Worm (Caenorhabditis elegans) whole organism, midembryonic: ENCODE results near the gene aly-2.

Experiments used
- T22C8.4 ChIP-seq: fragments of 200-800 bp; sonication (Bioruptor generic); IDR thresholded peaks from 2 replicates; pipeline ENCODE4 v1.3.6; 2022; ENCODE audit warnings: missing genetic modification characterization, missing compliant biosample characterization
- cog-1 ChIP-seq: sonication (generic microtip); optimal IDR thresholded peaks from 2 replicates; lab custom pipeline; 2016; ENCODE audit warnings: missing genetic modification characterization, missing compliant biosample characterization
- flt-1 ChIP-seq: fragments of 200-800 bp; sonication (Bioruptor generic); IDR thresholded peaks from 2 replicates; pipeline ENCODE4 v1.3.6; 2022; ENCODE audit warnings: missing genetic modification characterization, missing compliant biosample characterization
- klf-2 ChIP-seq: fragments of 200-800 bp; sonication (Bioruptor generic); conservative IDR thresholded peaks from 2 replicates; pipeline ENCODE4 v1.3.6; 2022; ENCODE audit warnings: missing genetic modification reagents, missing genetic modification characterization, missing compliant biosample characterization
- med-1 ChIP-seq: sonication (generic microtip); optimal IDR thresholded peaks from 2 replicates; lab custom pipeline; 2017; ENCODE audit warnings: missing genetic modification characterization, mild to moderate bottlenecking, missing compliant biosample characterization, antibody characterized with exemption, missing genetic modification reagents; ENCODE audit not compliant: insufficient read depth
- ref-1 ChIP-seq: fragments of 200-800 bp; sonication (Bioruptor generic); conservative IDR thresholded peaks from 2 replicates; pipeline ENCODE4 v1.3.6; 2022; ENCODE audit warnings: missing genetic modification reagents, missing genetic modification characterization, missing compliant biosample characterization
- tab-1 ChIP-seq: fragments of 200-800 bp; sonication (Bioruptor generic); IDR thresholded peaks from 2 replicates; pipeline ENCODE4 v1.3.6; 2022; ENCODE audit warnings: missing genetic modification characterization, missing compliant biosample characterization
- ztf-23 ChIP-seq: fragments of 200-800 bp; sonication (Bioruptor generic); IDR thresholded peaks from 2 replicates; pipeline ENCODE4 v1.3.6; 2022; ENCODE audit warnings: missing genetic modification reagents, missing genetic modification characterization, missing compliant biosample characterization
- ztf-29 ChIP-seq: fragments of 200-800 bp; sonication (Bioruptor generic); IDR thresholded peaks from 2 replicates; pipeline ENCODE4 v1.3.6; 2022; ENCODE audit warnings: missing genetic modification reagents, missing genetic modification characterization, missing compliant biosample characterization

aly-2 gene

ce11 chrIV:9117700-9118099 is 29.6 kb upstream of the aly-2 start:
- TF ChIP-seq tab-1 (GFP tag; lab: Robert Waterston, UW) (no peak), T22C8.4 (GFP tag; lab: Robert Waterston, UW) (no peak), ref-1 (GFP tag; lab: Robert Waterston, UW) (no peak), klf-2 (GFP tag; lab: Robert Waterston, UW) (no peak), ztf-23 (no peak), flt-1 (GFP tag; lab: Robert Waterston, UW) (no peak), ztf-29 (GFP tag; lab: Robert Waterston, UW) (no peak), med-1 (GFP tag; lab: Kevin White, UChicago) (no peak), cog-1 (tag; lab: Kevin White, UChicago) (no peak)

ce11 chrIV:9118348-9118747 is 28.9 kb upstream of the aly-2 start:
- TF ChIP-seq ztf-23 (no peak), klf-2 (GFP tag; lab: Robert Waterston, UW) (no peak), tab-1 (GFP tag; lab: Robert Waterston, UW) (no peak), ref-1 (GFP tag; lab: Robert Waterston, UW) (no peak), ztf-29 (GFP tag; lab: Robert Waterston, UW) (no peak), T22C8.4 (GFP tag; lab: Robert Waterston, UW) (no peak), flt-1 (GFP tag; lab: Robert Waterston, UW) (no peak), med-1 (GFP tag; lab: Kevin White, UChicago) (no peak), cog-1 (tag; lab: Kevin White, UChicago) (no peak)

ce11 chrIV:9118792-9119191 is 28.5 kb upstream of the aly-2 start, which contains the start of gene nrfl-1:
Gene nrfl-1 (plus strand): TSS chrIV:9119092.
- TF ChIP-seq ztf-29 (GFP tag; lab: Robert Waterston, UW) (no peak), ref-1 (GFP tag; lab: Robert Waterston, UW) (no peak), T22C8.4 (GFP tag; lab: Robert Waterston, UW) (no peak), cog-1 (tag; lab: Kevin White, UChicago) (no peak), ztf-23 (no peak), med-1 (GFP tag; lab: Kevin White, UChicago) (no peak), tab-1 (GFP tag; lab: Robert Waterston, UW) (no peak), klf-2 (GFP tag; lab: Robert Waterston, UW) (no peak), flt-1 (GFP tag; lab: Robert Waterston, UW) (no peak)

- TF ChIP-seq tab-1 (GFP tag; lab: Robert Waterston, UW) (no peak), klf-2 (GFP tag; lab: Robert Waterston, UW) (no peak), flt-1 (GFP tag; lab: Robert Waterston, UW) (no peak), ref-1 (GFP tag; lab: Robert Waterston, UW) (no peak), ztf-29 (GFP tag; lab: Robert Waterston, UW) (no peak), med-1 (GFP tag; lab: Kevin White, UChicago) (no peak), ztf-23 (no peak), cog-1 (tag; lab: Kevin White, UChicago) (no peak), T22C8.4 (GFP tag; lab: Robert Waterston, UW) (no peak)
These were observed 27.0 kb upstream of the aly-2 start for ce11 chrIV:9120220-9120619.

ce11 chrIV:9121545-9121944 is 25.7 kb upstream of the aly-2 start:
- no peak for TF ChIP-seq T22C8.4 (GFP tag; lab: Robert Waterston, UW)
- TF ChIP-seq klf-2 (GFP tag; lab: Robert Waterston, UW): no peak
- no peak for TF ChIP-seq tab-1 (GFP tag; lab: Robert Waterston, UW)
- no peak for TF ChIP-seq cog-1 (tag; lab: Kevin White, UChicago)
- no peak for TF ChIP-seq med-1 (GFP tag; lab: Kevin White, UChicago)
- no peak for TF ChIP-seq flt-1 (GFP tag; lab: Robert Waterston, UW)
- TF ChIP-seq ztf-29 (GFP tag; lab: Robert Waterston, UW): no peak
- TF ChIP-seq ztf-23: no peak
- no peak for TF ChIP-seq ref-1 (GFP tag; lab: Robert Waterston, UW)

- TF ChIP-seq T22C8.4 (GFP tag; lab: Robert Waterston, UW) (no peak), tab-1 (GFP tag; lab: Robert Waterston, UW) (no peak), ztf-29 (GFP tag; lab: Robert Waterston, UW) (no peak), flt-1 (GFP tag; lab: Robert Waterston, UW) (no peak), cog-1 (tag; lab: Kevin White, UChicago) (no peak), klf-2 (GFP tag; lab: Robert Waterston, UW) (no peak), med-1 (GFP tag; lab: Kevin White, UChicago) (no peak)
These were observed 16.7 kb upstream of the aly-2 start for ce11 chrIV:9130605-9131004.

- no peak for TF ChIP-seq ztf-29 (GFP tag; lab: Robert Waterston, UW)
- no peak for TF ChIP-seq med-1 (GFP tag; lab: Kevin White, UChicago)
- TF ChIP-seq cog-1 (tag; lab: Kevin White, UChicago): no peak
- no peak for TF ChIP-seq ztf-23
- no peak for TF ChIP-seq klf-2 (GFP tag; lab: Robert Waterston, UW)
- TF ChIP-seq ref-1 (GFP tag; lab: Robert Waterston, UW): no peak
- TF ChIP-seq flt-1 (GFP tag; lab: Robert Waterston, UW): no peak
- TF ChIP-seq tab-1 (GFP tag; lab: Robert Waterston, UW): no peak
- no peak for TF ChIP-seq T22C8.4 (GFP tag; lab: Robert Waterston, UW)
These were observed 11.9 kb upstream of the aly-2 start, which contains the start of gene delm-1 for ce11 chrIV:9135377-9135776. Gene delm-1 (minus strand): TSS chrIV:9135477.

ce11 chrIV:9140172-9140805 is 7.0 kb upstream of the aly-2 start:
- TF ChIP-seq tab-1 (GFP tag; lab: Robert Waterston, UW) (no peak), flt-1 (GFP tag; lab: Robert Waterston, UW) (no peak), ztf-29 (GFP tag; lab: Robert Waterston, UW) (no peak), ref-1 (GFP tag; lab: Robert Waterston, UW) (no peak), med-1 (GFP tag; lab: Kevin White, UChicago) (no peak), T22C8.4 (GFP tag; lab: Robert Waterston, UW) (no peak), ztf-23 (no peak), cog-1 (tag; lab: Kevin White, UChicago) (no peak), klf-2 (GFP tag; lab: Robert Waterston, UW) (no peak)
